Worm (Caenorhabditis elegans): ENCODE measurements around the gene lpr-5.
A peak's percentile ranks its signal among the peaks of the same experiment; 100 is the strongest.

DNA sequence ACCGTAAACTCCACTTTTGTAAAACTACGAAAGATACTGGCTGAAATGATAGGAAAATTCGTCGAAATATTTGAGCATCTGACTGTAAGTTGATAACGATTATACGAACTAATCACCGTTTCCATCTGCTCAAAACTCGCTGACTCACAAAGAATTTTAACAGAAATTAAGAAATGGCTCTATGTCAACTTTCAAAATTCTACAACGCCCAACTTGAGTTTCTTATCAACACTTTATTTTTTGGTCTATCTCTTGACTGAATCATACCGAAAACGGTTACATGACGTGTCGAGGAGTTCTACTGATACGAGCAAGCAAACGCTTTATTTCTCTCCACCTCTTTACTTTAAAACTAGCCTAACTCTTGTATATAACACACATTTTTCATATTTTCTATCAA is 14.7 kb upstream of the lpr-5 start, which contains the start of gene clc-1:
- TF ChIP-seq elt-2 (tag; optimal IDR thresholded peaks at IDR 0.05) (peak; percentile 59), nhr-11 (tag; optimal IDR thresholded peaks at IDR 0.05) (no peak), dve-1 (tag; optimal IDR thresholded peaks at IDR 0.05) (no peak), syd-9 (tag; optimal IDR thresholded peaks at IDR 0.05) (no peak)

All from whole organism, late embryonic.